Worm (Caenorhabditis elegans) whole organism, mixed stage, embryonic: ENCODE data around the gene pms-2.

ENCODE experiments used
- bed-3 ChIP-seq: fragments of 200-800 bp; sonication (Bioruptor generic); optimal IDR thresholded peaks from 3 replicates; lab custom pipeline; 2018; ENCODE audit warnings: mild to moderate bottlenecking, missing genetic modification characterization, moderate library complexity, missing compliant biosample characterization
- ces-1 ChIP-seq: fragments of 150-350 bp; optimal IDR thresholded peaks from 2 replicates; lab custom pipeline; 2014; ENCODE audit warnings: missing biosample characterization, missing genetic modification reagents, missing genetic modification characterization
- elt-3 ChIP-seq: fragments of 150-350 bp; optimal IDR thresholded peaks from 2 replicates; lab custom pipeline; 2014; ENCODE audit warnings: missing biosample characterization, missing genetic modification characterization
- ham-2 ChIP-seq: fragments of 200-800 bp; sonication (Bioruptor generic); optimal IDR thresholded peaks from 2 replicates; lab custom pipeline; 2018; ENCODE audit warnings: mild to moderate bottlenecking, missing genetic modification characterization, missing compliant biosample characterization
- nhr-237 ChIP-seq: fragments of 150-350 bp; optimal IDR thresholded peaks from 2 replicates; lab custom pipeline; 2014; ENCODE audit warnings: missing biosample characterization, missing genetic modification characterization
- nhr-28 ChIP-seq: fragments of 150-350 bp; optimal IDR thresholded peaks from 2 replicates; lab custom pipeline; 2014; ENCODE audit warnings: missing biosample characterization, missing genetic modification characterization
- pha-4 ChIP-seq: fragments of 150-350 bp; optimal IDR thresholded peaks from 2 replicates; lab custom pipeline; 2018; ENCODE audit warnings: missing biosample characterization, missing genetic modification reagents, missing genetic modification characterization
- unc-120 ChIP-seq: sonication (generic microtip); optimal IDR thresholded peaks from 2 replicates; lab custom pipeline; 2017; ENCODE audit warnings: missing genetic modification characterization, missing compliant biosample characterization; ENCODE audit not compliant: poor library complexity, severe bottlenecking
- unc-39 ChIP-seq: fragments of 150-350 bp; optimal IDR thresholded peaks from 2 replicates; lab custom pipeline; 2014; ENCODE audit warnings: missing biosample characterization, missing genetic modification characterization
- unc-62 ChIP-seq: fragments of 150-350 bp; optimal IDR thresholded peaks from 2 replicates; lab custom pipeline; 2014; ENCODE audit warnings: missing biosample characterization, missing genetic modification reagents, missing genetic modification characterization

DNA sequence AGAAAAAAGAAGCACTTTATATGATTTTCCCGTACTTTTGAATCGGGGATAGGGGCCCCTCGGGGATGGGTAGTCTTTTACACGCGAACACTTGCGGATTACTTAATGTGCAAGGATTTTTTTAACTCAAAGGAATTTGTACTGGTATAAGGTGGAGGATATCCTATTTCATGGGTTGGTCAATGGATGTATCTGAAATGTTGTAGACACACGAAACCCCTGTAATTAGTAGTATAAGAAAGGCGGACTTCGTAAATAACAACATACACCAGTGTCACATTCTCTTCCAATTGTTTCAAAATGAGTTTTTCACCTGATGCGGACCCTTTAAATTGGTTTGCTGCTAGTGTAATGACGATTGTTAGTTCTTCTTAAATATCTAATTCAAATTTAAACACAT, 23.0 kb upstream of the pms-2 start, which contains the start of gene srx-80:
- no peak for TF ChIP-seq elt-3 (tag; lab: Kevin White, UChicago)
- no peak for TF ChIP-seq unc-120 (tag; lab: Kevin White, UChicago)
- TF ChIP-seq nhr-28 (tag; lab: Kevin White, UChicago): no peak
- no peak for TF ChIP-seq ces-1 (GFP tag; lab: Kevin White, UChicago)
- TF ChIP-seq pha-4 (tag; lab: Kevin White, UChicago): no peak
- TF ChIP-seq unc-62 (GFP tag; lab: Kevin White, UChicago): no peak
- no peak for TF ChIP-seq bed-3 (GFP tag; lab: Kevin White, UChicago)
- no peak for TF ChIP-seq nhr-237 (tag; lab: Kevin White, UChicago)
- TF ChIP-seq unc-39: no peak
- TF ChIP-seq ham-2: no peak
